Fruit fly (Drosophila melanogaster) S2 (cell line): ENCODE results near the gene CG13384.

Experiments used
- CG8478 ChIP-seq: fragments of >200 bp; optimal IDR thresholded peaks from 2 replicates; lab custom pipeline; 2018
- CTCF ChIP-seq, 2 experiments: fragments of >200 bp; optimal IDR thresholded peaks; 2 replicates each; lab custom pipeline; 2018

Gene CG13384

dm6 chr2L:8417562-8417961 lies 33.3 kb downstream of the CG13384 start:
- TF ChIP-seq CTCF (optimal IDR thresholded peaks at IDR 0.05; lab: Kevin White, UChicago) (no peak), CG8478 (lab: Kevin White, UChicago) (no peak)

- no peak for TF ChIP-seq CTCF (optimal IDR thresholded peaks at IDR 0.05; lab: Kevin White, UChicago)
- peak; percentile 23 for TF ChIP-seq CG8478 (lab: Kevin White, UChicago)
Observed at dm6 chr2L:8418113-8418885, 34.0 kb downstream of the CG13384 start.

- no peak for TF ChIP-seq CTCF (optimal IDR thresholded peaks at IDR 0.05; lab: Kevin White, UChicago)
Observed at dm6 chr2L:8419382-8419940, 35.2 kb downstream of the CG13384 start.

dm6 chr2L:8420259-8420930 lies 36.1 kb downstream of the CG13384 start:
- TF ChIP-seq CTCF (optimal IDR thresholded peaks at IDR 0.05; lab: Kevin White, UChicago) (no peak), CG8478 (lab: Kevin White, UChicago) (no peak)

dm6 chr2L:8421717-8422116 lies 37.5 kb downstream of the CG13384 start:
- no peak for TF ChIP-seq CG8478 (lab: Kevin White, UChicago)
- no peak for TF ChIP-seq CTCF (optimal IDR thresholded peaks at IDR 0.05; lab: Kevin White, UChicago)

dm6 chr2L:8423047-8423446 lies 38.8 kb downstream of the CG13384 start:
- TF ChIP-seq CG8478 (lab: Kevin White, UChicago): no peak

dm6 chr2L:8423460-8424089 lies 39.3 kb downstream of the CG13384 start:
- TF ChIP-seq CG8478 (lab: Kevin White, UChicago) (no peak), CTCF (optimal IDR thresholded peaks at IDR 0.05; lab: Kevin White, UChicago) (no peak)

dm6 chr2L:8424090-8424470 lies 39.8 kb downstream of the CG13384 start:
- TF ChIP-seq CTCF (optimal IDR thresholded peaks at IDR 0.05; lab: Kevin White, UChicago): no peak
- TF ChIP-seq CG8478 (lab: Kevin White, UChicago): no peak

dm6 chr2L:8424662-8425208 lies 40.5 kb downstream of the CG13384 start:
- TF ChIP-seq CG8478 (lab: Kevin White, UChicago): no peak
- no peak for TF ChIP-seq CTCF (optimal IDR thresholded peaks at IDR 0.05; lab: Kevin White, UChicago)

- TF ChIP-seq CG8478 (lab: Kevin White, UChicago) (no peak), CTCF (optimal IDR thresholded peaks at IDR 0.05; lab: Kevin White, UChicago) (no peak)
Observed at dm6 chr2L:8425212-8425611, 41.0 kb downstream of the CG13384 start.

- TF ChIP-seq CTCF (optimal IDR thresholded peaks at IDR 0.05; lab: Kevin White, UChicago) (no peak), CG8478 (lab: Kevin White, UChicago) (no peak)
Observed at dm6 chr2L:8425962-8426759, 41.9 kb downstream of the CG13384 start.

- TF ChIP-seq CG8478 (lab: Kevin White, UChicago) (no peak), CTCF (optimal IDR thresholded peaks at IDR 0.05; lab: Kevin White, UChicago) (no peak)
Observed at dm6 chr2L:8426801-8427200, 42.5 kb downstream of the CG13384 start.

dm6 chr2L:8432130-8432529 lies 47.9 kb downstream of the CG13384 start:
- TF ChIP-seq CTCF (optimal IDR thresholded peaks at IDR 0.05; lab: Kevin White, UChicago): no peak
- no peak for TF ChIP-seq CG8478 (lab: Kevin White, UChicago)

- TF ChIP-seq CTCF (optimal IDR thresholded peaks at IDR 0.05; lab: Kevin White, UChicago) (no peak), CG8478 (lab: Kevin White, UChicago) (no peak)
Observed at dm6 chr2L:8433512-8433911, 49.3 kb downstream of the CG13384 start, which contains the start of gene grk. Gene grk, minus strand, starts transcription at chr2L:8433598.
